Worm (Caenorhabditis elegans) whole organism, L4 larva: Measurements from ENCODE around the gene D1054.5.
A peak's percentile ranks its signal among the peaks of the same experiment; 100 is the strongest.

Source experiments
- D1046.2 ChIP-seq: fragments of 200-800 bp; sonication (Bioruptor generic); IDR thresholded peaks from 2 replicates; pipeline ENCODE4 v1.3.6; 2022; ENCODE audit warnings: missing genetic modification characterization, missing compliant biosample characterization
- F26F4.8 ChIP-seq: fragments of 200-800 bp; sonication (Bioruptor generic); conservative IDR thresholded peaks from 2 replicates; pipeline ENCODE4 v1.3.6; 2022; ENCODE audit warnings: missing genetic modification characterization, missing compliant biosample characterization
- R02D3.7 ChIP-seq: fragments of 150-350 bp; sonication (generic microtip); optimal IDR thresholded peaks from 3 replicates; lab custom pipeline; 2014; ENCODE audit warnings: missing biosample characterization, missing genetic modification characterization
- Y105C5A.15 ChIP-seq: fragments of 200-800 bp; sonication (Bioruptor generic); IDR thresholded peaks from 2 replicates; pipeline ENCODE4 v1.3.6; 2022; ENCODE audit warnings: missing genetic modification characterization, missing compliant biosample characterization
- ama-1 ChIP-seq: fragments of 150-350 bp; optimal IDR thresholded peaks from 2 replicates; lab custom pipeline; 2014; ENCODE audit warnings: inconsistent platforms, mixed read lengths
- attf-4 ChIP-seq: sonication (generic microtip); optimal IDR thresholded peaks from 3 replicates; lab custom pipeline; 2017; ENCODE audit warnings: missing biosample characterization, missing genetic modification characterization
- ceh-82 ChIP-seq: sonication (generic microtip); optimal IDR thresholded peaks from 2 replicates; lab custom pipeline; 2017; ENCODE audit warnings: missing biosample characterization, missing genetic modification characterization
- ces-1 ChIP-seq: fragments of 150-350 bp; sonication (generic microtip); optimal IDR thresholded peaks from 4 replicates; lab custom pipeline; 2014; ENCODE audit warnings: missing biosample characterization, missing genetic modification reagents, missing genetic modification characterization
- ctbp-1 ChIP-seq: fragments of 200-800 bp; sonication (Bioruptor generic); IDR thresholded peaks from 2 replicates; pipeline ENCODE4 v1.3.6; 2022; ENCODE audit warnings: missing genetic modification reagents, missing genetic modification characterization, missing compliant biosample characterization
- daf-16 ChIP-seq, 3 experiments: sonication (generic microtip); optimal IDR thresholded peaks; 2 replicates each; lab custom pipeline; 2016 to 2017; ENCODE audit warnings: missing genetic modification characterization in 3 of 3, missing genetic modification reagents in 3 of 3, mild to moderate bottlenecking in 2 of 3, missing compliant biosample characterization in 2 of 3, missing biosample characterization in 1 of 3, moderate library complexity in 1 of 3
- daf-8 ChIP-seq: fragments of 200-800 bp; sonication (Bioruptor generic); IDR thresholded peaks from 2 replicates; pipeline ENCODE4 v1.3.6; 2022; ENCODE audit warnings: missing genetic modification characterization, missing compliant biosample characterization
- dpl-1 ChIP-seq: fragments of 150-350 bp; optimal IDR thresholded peaks from 2 replicates; lab custom pipeline; 2014; ENCODE audit warnings: missing biosample characterization, missing genetic modification reagents, missing genetic modification characterization
- duxl-1 ChIP-seq: sonication (generic microtip); optimal IDR thresholded peaks from 2 replicates; lab custom pipeline; 2016; ENCODE audit warnings: mild to moderate bottlenecking, missing genetic modification characterization, moderate library complexity, missing compliant biosample characterization; ENCODE audit not compliant: poor library complexity
- egl-27 ChIP-seq: sonication (generic microtip); optimal IDR thresholded peaks from 3 replicates; lab custom pipeline; 2017; ENCODE audit warnings: missing biosample characterization, missing genetic modification reagents, missing genetic modification characterization
- fkh-10 ChIP-seq: fragments of 150-350 bp; optimal IDR thresholded peaks from 2 replicates; lab custom pipeline; 2014; ENCODE audit warnings: missing biosample characterization, missing genetic modification reagents, missing genetic modification characterization
- fos-1 ChIP-seq: fragments of 150-350 bp; optimal IDR thresholded peaks from 2 replicates; lab custom pipeline; 2014; ENCODE audit warnings: missing biosample characterization, missing genetic modification characterization
- jun-1 ChIP-seq: fragments of 150-350 bp; optimal IDR thresholded peaks from 2 replicates; lab custom pipeline; 2014; ENCODE audit warnings: missing biosample characterization, missing genetic modification reagents, missing genetic modification characterization
- lin-38 ChIP-seq: fragments of 200-800 bp; sonication (Bioruptor generic); IDR thresholded peaks from 2 replicates; pipeline ENCODE4 v1.3.6; 2022; ENCODE audit warnings: missing genetic modification reagents, missing genetic modification characterization, missing compliant biosample characterization
- lsy-2 ChIP-seq, 2 experiments: fragments of 150-350 bp in 1 of 2; sonication (generic microtip) in 1 of 2; optimal IDR thresholded peaks; 2 replicates each; lab custom pipeline; 2014 to 2017; ENCODE audit warnings: missing biosample characterization in 2 of 2, missing genetic modification characterization in 2 of 2
- mdt-29 ChIP-seq: fragments of 200-800 bp; sonication (Bioruptor generic); IDR thresholded peaks from 2 replicates; pipeline ENCODE4 v1.3.6; 2022; ENCODE audit warnings: missing genetic modification reagents, missing genetic modification characterization, missing compliant biosample characterization
- mep-1 ChIP-seq: fragments of 150-350 bp; sonication (generic microtip); optimal IDR thresholded peaks from 3 replicates; lab custom pipeline; 2014; ENCODE audit warnings: missing biosample characterization, missing genetic modification characterization
- mes-2 ChIP-seq: sonication (generic microtip); optimal IDR thresholded peaks from 2 replicates; lab custom pipeline; 2016; ENCODE audit warnings: missing genotype, mild to moderate bottlenecking, missing genetic modification characterization, missing compliant biosample characterization; ENCODE audit not compliant: poor library complexity, severe bottlenecking
- nhr-10 ChIP-seq: fragments of 150-350 bp; optimal IDR thresholded peaks from 2 replicates; lab custom pipeline; 2014; ENCODE audit warnings: missing biosample characterization, missing genetic modification characterization
- nhr-41 ChIP-seq: fragments of 200-800 bp; sonication (Bioruptor generic); IDR thresholded peaks from 2 replicates; pipeline ENCODE4 v1.3.6; 2022; ENCODE audit warnings: missing genetic modification reagents, missing genetic modification characterization, missing compliant biosample characterization
- nhr-77 ChIP-seq: fragments of 150-350 bp; optimal IDR thresholded peaks from 2 replicates; lab custom pipeline; 2014; ENCODE audit warnings: missing biosample characterization, missing genetic modification characterization
- pha-4 ChIP-seq, 2 experiments: fragments of 150-350 bp in 1 of 2; fragments of 200-800 bp in 1 of 2; sonication (Bioruptor generic) in 1 of 2; IDR thresholded peaks in 1 of 2; optimal IDR thresholded peaks in 1 of 2; 2 replicates each; pipeline versions ENCODE4 v1.3.6 to Lab custom; 2014 to 2022; ENCODE audit warnings: missing genetic modification characterization in 2 of 2, missing genetic modification reagents in 2 of 2, missing biosample characterization in 1 of 2, missing compliant biosample characterization in 1 of 2
- rbr-2 ChIP-seq: sonication (generic microtip); optimal IDR thresholded peaks from 2 replicates; lab custom pipeline; 2016; ENCODE audit warnings: missing genotype, missing genetic modification characterization, missing compliant biosample characterization
- sdz-12 ChIP-seq: fragments of 200-800 bp; sonication (Bioruptor generic); optimal IDR thresholded peaks from 2 replicates; lab custom pipeline; 2018; ENCODE audit warnings: mild to moderate bottlenecking, missing genetic modification characterization, missing compliant biosample characterization
- skn-1 ChIP-seq: fragments of 150-350 bp; optimal IDR thresholded peaks from 2 replicates; lab custom pipeline; 2014; ENCODE audit warnings: missing biosample characterization, missing genetic modification characterization
- spr-3 ChIP-seq: fragments of 200-800 bp; sonication (Bioruptor generic); optimal IDR thresholded peaks from 2 replicates; lab custom pipeline; 2018; ENCODE audit warnings: mild to moderate bottlenecking, missing genetic modification characterization, missing compliant biosample characterization
- tag-97 ChIP-seq: fragments of 200-800 bp; sonication (Bioruptor generic); IDR thresholded peaks from 2 replicates; pipeline ENCODE4 v1.3.6; 2022; ENCODE audit warnings: missing genetic modification characterization, missing compliant biosample characterization
- tra-1 ChIP-seq: fragments of 200-800 bp; sonication (Bioruptor generic); IDR thresholded peaks from 2 replicates; pipeline ENCODE4 v1.3.6; 2022; ENCODE audit warnings: missing genetic modification reagents, missing genetic modification characterization, missing compliant biosample characterization
- unc-62 ChIP-seq, 3 experiments: fragments of 150-350 bp in 1 of 3; sonication (generic microtip); optimal IDR thresholded peaks in 2 of 3; peaks in 1 of 3; 1 replicate in 1 of 3; 2 replicates in 2 of 3; lab custom pipeline; 2014 to 2017; ENCODE audit warnings: missing biosample characterization in 3 of 3, missing genetic modification characterization in 3 of 3, missing genetic modification reagents in 3 of 3, missing genotype in 1 of 3
- vab-7 ChIP-seq: fragments of 200-800 bp; sonication (Bioruptor generic); IDR thresholded peaks from 2 replicates; pipeline ENCODE4 v1.3.6; 2022; ENCODE audit warnings: missing genetic modification reagents, missing genetic modification characterization, missing compliant biosample characterization
- zfp-3 ChIP-seq: fragments of 200-800 bp; sonication (Bioruptor generic); conservative IDR thresholded peaks from 2 replicates; pipeline ENCODE4 v1.3.6; 2022; ENCODE audit warnings: missing genetic modification reagents, missing genetic modification characterization, missing compliant biosample characterization

D1054.5 gene

ce11 chrV:10773216-10773615 lies 3.2 kb downstream of the D1054.5 start:
- no peak for TF ChIP-seq F26F4.8 (GFP tag; lab: Robert Waterston, UW)
- no peak for TF ChIP-seq mes-2
- no peak for TF ChIP-seq nhr-41 (GFP tag; lab: Robert Waterston, UW)
- peak in 1 of 2 experiments; percentile 99 for TF ChIP-seq unc-62 (GFP tag; optimal IDR thresholded peaks at IDR 0.05 in 1 of 2; lab: Kevin White, UChicago)
- no peak for TF ChIP-seq unc-62 (tag; optimal IDR thresholded peaks at IDR 0.05; lab: Kevin White, UChicago)
- no peak for TF ChIP-seq skn-1 (tag; lab: Kevin White, UChicago)

- TF ChIP-seq sdz-12 (no peak), mep-1 (tag; lab: Kevin White, UChicago) (peak; percentile 5), duxl-1 (tag; lab: Kevin White, UChicago) (peak; percentile 17), lin-38 (peak; percentile 53), ama-1 (peak; percentile 42)
- TF ChIP-seq, all 104 proteins: peak for 4
Measured at ce11 chrV:10771390-10771789, 5.0 kb downstream of the D1054.5 start, which contains the start of gene D1054.3. D1054.3 (plus strand) TSS chrV:10771451.

ce11 chrV:10770026-10770425 lies 6.4 kb downstream of the D1054.5 start, which contains the start of the genes D1054.1 and pas-2:
D1054.1 (minus strand) TSS chrV:10770217.
pas-2 (plus strand) TSS chrV:10770368.
- TF ChIP-seq attf-4 (tag; lab: Kevin White, UChicago), result no peak
- TF ChIP-seq Y105C5A.15 (GFP tag; lab: Robert Waterston, UW), result no peak
- no peak for TF ChIP-seq spr-3 (GFP tag; lab: Kevin White, UChicago)
- TF ChIP-seq rbr-2 (tag; lab: Kevin White, UChicago), result no peak
- peak in 1 of 2 experiments; percentile 35 for TF ChIP-seq lsy-2 (tag; optimal IDR thresholded peaks at IDR 0.05; lab: Kevin White, UChicago)
- TF ChIP-seq unc-62 (GFP tag; optimal IDR thresholded peaks at IDR 0.05 in 1 of 2; lab: Kevin White, UChicago), result no peak
- TF ChIP-seq unc-62 (tag; optimal IDR thresholded peaks at IDR 0.05; lab: Kevin White, UChicago), result no peak
- TF ChIP-seq ctbp-1 (GFP tag; lab: Robert Waterston, UW), result no peak
- TF ChIP-seq daf-16 (GFP tag; optimal IDR thresholded peaks at IDR 0.05; lab: Kevin White, UChicago), result no peak
- peak; percentile 31 for TF ChIP-seq daf-16 (tag; optimal IDR thresholded peaks at IDR 0.05; lab: Kevin White, UChicago)
- peak; percentile 25 for TF ChIP-seq ces-1 (GFP tag; lab: Kevin White, UChicago)
- TF ChIP-seq daf-8 (GFP tag; lab: Robert Waterston, UW), result no peak
- peak; percentile 68 for TF ChIP-seq lin-38
- no peak for TF ChIP-seq nhr-10
- TF ChIP-seq pha-4 (GFP tag; IDR thresholded peaks at IDR 0.05; lab: Robert Waterston, UW), result no peak
- TF ChIP-seq pha-4 (tag; optimal IDR thresholded peaks at IDR 0.05; lab: Kevin White, UChicago), result no peak
- peak; percentile 7 for TF ChIP-seq dpl-1

ce11 chrV:10768892-10769291 lies 7.5 kb downstream of the D1054.5 start:
- TF ChIP-seq sdz-12, result no peak
- TF ChIP-seq unc-62 (GFP tag; optimal IDR thresholded peaks at IDR 0.05 in 1 of 2; lab: Kevin White, UChicago), result peak in 1 of 2 experiments; percentile 44
- TF ChIP-seq unc-62 (tag; optimal IDR thresholded peaks at IDR 0.05; lab: Kevin White, UChicago), result no peak
- TF ChIP-seq, all 104 proteins: peak for 1

ce11 chrV:10764066-10764465 lies 12.3 kb downstream of the D1054.5 start, which contains the start of gene ocr-1:
ocr-1 (plus strand) TSS chrV:10764366.
- TF ChIP-seq mdt-29, result no peak
- no peak for TF ChIP-seq tag-97 (GFP tag; lab: Robert Waterston, UW)
- no peak for TF ChIP-seq vab-7 (GFP tag; lab: Robert Waterston, UW)
- no peak for TF ChIP-seq jun-1
- no peak for TF ChIP-seq attf-4 (tag; lab: Kevin White, UChicago)
- no peak for TF ChIP-seq D1046.2
- TF ChIP-seq nhr-10, result no peak
- TF ChIP-seq R02D3.7 (tag; lab: Kevin White, UChicago), result no peak
- no peak for TF ChIP-seq fkh-10 (GFP tag; lab: Kevin White, UChicago)
- TF ChIP-seq tra-1 (GFP tag; lab: Robert Waterston, UW), result no peak
- TF ChIP-seq mes-2, result no peak
- TF ChIP-seq ceh-82 (tag; lab: Kevin White, UChicago), result no peak
- TF ChIP-seq F26F4.8 (GFP tag; lab: Robert Waterston, UW), result no peak
- TF ChIP-seq fos-1 (tag; lab: Kevin White, UChicago), result no peak
- no peak for TF ChIP-seq zfp-3 (GFP tag; lab: Robert Waterston, UW)
- TF ChIP-seq egl-27 (tag; lab: Kevin White, UChicago), result no peak
- TF ChIP-seq nhr-77, result no peak
- TF ChIP-seq, all 104 proteins: peak for 0
